Worm (Caenorhabditis elegans): ENCODE measurements around the gene C03C10.5.

C03C10.5 gene

DNA sequence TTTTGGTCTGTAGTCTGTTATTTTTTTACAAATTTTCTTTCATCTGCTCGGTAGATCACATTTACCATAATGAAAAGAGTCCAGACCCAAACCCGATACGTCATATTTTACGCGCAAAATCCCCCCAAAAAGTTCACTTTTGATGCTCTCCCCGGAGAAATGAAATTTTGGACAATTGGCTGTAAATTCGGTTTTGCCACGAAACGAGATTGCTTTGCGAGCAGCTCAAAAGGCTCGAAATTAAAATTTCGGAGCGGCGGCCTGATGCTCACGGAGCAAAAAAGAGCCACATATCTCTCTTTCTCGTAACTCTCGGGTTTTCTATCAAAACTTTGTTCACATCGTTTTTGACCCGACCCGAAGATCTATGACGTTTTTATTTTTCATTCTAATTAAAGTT is 31.4 kb upstream of the C03C10.5 start (continued):
- TF ChIP-seq lin-1 (GFP tag; IDR thresholded peaks at IDR 0.05) (no peak), spr-1 (tag; optimal IDR thresholded peaks at IDR 0.05) (no peak)

DNA sequence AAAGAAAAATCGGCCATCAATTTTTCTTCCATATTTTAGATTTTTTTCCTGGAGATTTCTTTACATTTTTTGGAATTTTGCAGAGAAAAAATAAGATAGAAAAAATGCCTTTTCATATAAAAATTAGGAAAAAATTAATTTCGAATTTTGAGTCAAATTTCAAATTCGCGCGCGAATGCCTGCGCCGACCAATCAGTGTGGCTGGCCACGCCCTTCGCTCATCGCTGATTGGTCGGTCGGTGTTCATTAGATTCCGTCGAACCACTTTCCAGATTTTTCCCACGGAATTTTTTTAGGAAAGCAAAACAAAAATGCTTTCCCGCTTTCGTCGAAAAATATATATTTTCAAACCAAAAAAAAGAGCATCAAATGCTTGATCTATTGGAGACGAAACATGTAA is 28.5 kb upstream of the C03C10.5 start:
- TF ChIP-seq dmd-6 (GFP tag; IDR thresholded peaks at IDR 0.05) (no peak), aha-1 (tag) (peak; percentile 66)

DNA sequence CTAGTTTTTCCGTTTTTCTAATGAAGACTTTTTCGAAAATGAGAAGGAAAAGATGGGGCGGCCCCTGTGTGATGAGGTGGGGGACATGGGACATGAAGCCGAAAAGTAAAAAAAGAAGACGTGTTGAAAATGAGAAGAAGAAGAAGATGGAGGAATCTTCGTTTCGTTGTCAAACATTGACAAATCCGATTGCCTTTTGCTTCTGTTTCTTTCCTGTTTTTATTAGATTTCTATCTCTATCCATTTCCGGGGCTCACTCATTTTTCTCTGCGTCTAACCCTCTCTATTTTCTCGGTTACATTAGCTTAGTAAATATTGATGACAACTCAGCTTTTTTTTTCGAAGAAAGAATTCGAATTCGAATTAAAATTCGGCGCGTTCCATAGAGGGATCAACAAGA is 27.8 kb upstream of the C03C10.5 start:
- TF ChIP-seq ceh-20 (GFP tag; IDR thresholded peaks at IDR 0.05) (no peak), nhr-11 (tag; optimal IDR thresholded peaks at IDR 0.05) (no peak), lim-7 (GFP tag; IDR thresholded peaks at IDR 0.05) (no peak), ces-1 (GFP tag; optimal IDR thresholded peaks at IDR 0.05) (peak; percentile 54), aha-1 (tag) (peak; percentile 74)

DNA sequence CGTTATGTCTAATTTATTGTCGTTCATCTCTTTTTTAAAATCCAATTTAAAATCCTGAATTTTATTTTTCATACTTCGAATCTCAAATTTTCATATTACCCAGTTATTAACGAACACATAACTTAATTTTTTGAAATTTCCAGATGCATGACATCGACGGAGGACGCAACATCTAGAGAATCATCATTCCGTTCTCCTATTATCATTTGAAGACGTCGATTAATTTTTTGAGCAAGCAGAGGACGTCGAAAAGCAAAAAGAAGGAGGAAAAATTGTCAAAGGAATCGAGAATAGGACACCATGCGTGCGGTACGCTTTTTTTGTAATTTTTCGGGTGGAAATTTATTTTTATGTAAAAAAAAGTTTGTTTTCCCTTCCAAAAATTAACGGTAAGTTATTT is 23.2 kb upstream of the C03C10.5 start, which contains the start of gene unc-103:
Gene unc-103 (plus strand): TSS at position 301 of the 400 bp plus-strand sequence.
- TF ChIP-seq hlh-30 (tag; optimal IDR thresholded peaks at IDR 0.05; ENCODE audit: insufficient read depth) (no peak), mes-2 (tag; optimal IDR thresholded peaks at IDR 0.05; ENCODE audit: poor library complexity, severe bottlenecking) (no peak), F37D6.2 (tag; optimal IDR thresholded peaks at IDR 0.05) (no peak), T26A8.4 (GFP tag; IDR thresholded peaks at IDR 0.05) (no peak), ama-1 (optimal IDR thresholded peaks at IDR 0.05) (no peak), R02D3.7 (tag; optimal IDR thresholded peaks at IDR 0.05) (no peak), dmd-9 (GFP tag; IDR thresholded peaks at IDR 0.05) (no peak), zip-11 (GFP tag; IDR thresholded peaks at IDR 0.05) (no peak), sdz-12 (GFP tag; optimal IDR thresholded peaks at IDR 0.05) (no peak), unc-130 (GFP tag; optimal IDR thresholded peaks at IDR 0.05) (no peak), hlh-11 (tag; optimal IDR thresholded peaks at IDR 0.05) (no peak), mdt-29 (GFP tag; IDR thresholded peaks at IDR 0.05) (no peak), Y48G9A.11 (GFP tag; IDR thresholded peaks at IDR 0.05) (no peak), dve-1 (tag; optimal IDR thresholded peaks at IDR 0.05; ENCODE audit: insufficient read depth) (no peak), zfp-3 (GFP tag; conservative IDR thresholded peaks at IDR 0.05) (no peak), lir-3 (tag; optimal IDR thresholded peaks at IDR 0.05) (no peak), aha-1 (tag) (no peak), ZK546.5 (tag; optimal IDR thresholded peaks at IDR 0.05) (no peak), nhr-77 (tag; optimal IDR thresholded peaks at IDR 0.05) (no peak)

DNA sequence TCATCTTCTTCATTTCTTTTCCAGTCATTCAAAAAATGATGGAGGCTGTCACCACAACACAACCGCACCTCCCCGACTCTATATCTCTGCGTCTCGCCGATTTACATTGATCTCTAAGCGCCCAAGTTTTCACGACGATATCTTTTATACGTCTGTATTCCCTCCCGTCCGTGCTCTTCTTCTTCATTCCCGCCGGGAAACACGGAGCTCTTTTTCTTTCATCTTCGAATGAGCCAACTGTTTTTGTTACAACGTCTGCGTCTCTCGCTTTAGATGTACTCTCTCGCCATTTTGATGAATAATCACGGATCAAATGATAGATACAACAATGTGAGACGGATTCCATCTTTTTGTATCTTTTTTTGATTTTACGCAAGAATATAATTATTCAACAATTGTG is 21.7 kb upstream of the C03C10.5 start:
- TF ChIP-seq ceh-44 (GFP tag; IDR thresholded peaks at IDR 0.05) = no peak
- peak in 1 of 2 experiments; percentile 70 for TF ChIP-seq unc-62 (GFP tag; optimal IDR thresholded peaks at IDR 0.05 in 1 of 2)
- TF ChIP-seq unc-62 (tag; optimal IDR thresholded peaks at IDR 0.05) = no peak
- no peak for TF ChIP-seq madf-9 (GFP tag; conservative IDR thresholded peaks at IDR 0.05)
- TF ChIP-seq T26A8.4 (GFP tag; IDR thresholded peaks at IDR 0.05) = no peak
- TF ChIP-seq nhr-42 (GFP tag; IDR thresholded peaks at IDR 0.05) = no peak
- no peak for TF ChIP-seq spr-1 (tag; optimal IDR thresholded peaks at IDR 0.05)
- TF ChIP-seq ceh-20 (GFP tag; IDR thresholded peaks at IDR 0.05) = no peak
- no peak for TF ChIP-seq saeg-2 (GFP tag; IDR thresholded peaks at IDR 0.05)
- no peak for TF ChIP-seq gei-8 (GFP tag; optimal IDR thresholded peaks at IDR 0.05)
- no peak for TF ChIP-seq F49E8.2 (tag; optimal IDR thresholded peaks at IDR 0.05; ENCODE audit: borderline replicate concordance)
- no peak for TF ChIP-seq daf-19 (GFP tag; conservative IDR thresholded peaks at IDR 0.05)
- no peak for TF ChIP-seq tag-97 (GFP tag; IDR thresholded peaks at IDR 0.05)
- peak; percentile 12 for TF ChIP-seq hlh-11 (tag; optimal IDR thresholded peaks at IDR 0.05)
- no peak for TF ChIP-seq Y105C5A.15 (GFP tag; IDR thresholded peaks at IDR 0.05)
- TF ChIP-seq snpc-4 (tag; optimal IDR thresholded peaks at IDR 0.05) = no peak
- TF ChIP-seq aly-2 (tag; optimal IDR thresholded peaks at IDR 0.05) = no peak
- TF ChIP-seq mxl-3 (GFP tag; optimal IDR thresholded peaks at IDR 0.05) = no peak
- TF ChIP-seq unc-39 (tag; optimal IDR thresholded peaks at IDR 0.05) = no peak
- no peak for TF ChIP-seq F37D6.2 (tag; optimal IDR thresholded peaks at IDR 0.05)
- TF ChIP-seq snpc-1.2 (GFP tag; IDR thresholded peaks at IDR 0.05) = no peak
- no peak for TF ChIP-seq mdl-1 (tag; optimal IDR thresholded peaks at IDR 0.05)
- TF ChIP-seq hmg-1.1 (GFP tag; IDR thresholded peaks at IDR 0.05) = 0 out of 2 replicates have a peak, but pooled peaks have one; percentile 9
- no peak for TF ChIP-seq zip-2 (tag; optimal IDR thresholded peaks at IDR 0.05)
- TF ChIP-seq nhr-11 (tag; optimal IDR thresholded peaks at IDR 0.05) = peak; percentile 26

Measured in whole organism, L4 larva.